Worm (Caenorhabditis elegans) whole organism, L4 larva: ENCODE data around the gene cpr-8.

Experiments
- D1046.2 ChIP-seq: fragments of 200-800 bp; sonication (Bioruptor generic); IDR thresholded peaks from 2 replicates; pipeline ENCODE4 v1.3.6; 2022; ENCODE audit warnings: missing genetic modification characterization, missing compliant biosample characterization
- F49E8.2 ChIP-seq: sonication (generic microtip); optimal IDR thresholded peaks from 2 replicates; lab custom pipeline; 2016; ENCODE audit warnings: missing compliant biosample characterization, mild to moderate bottlenecking, missing genetic modification characterization, borderline replicate concordance
- Y5F2A.4 ChIP-seq: fragments of 200-800 bp; sonication (Bioruptor generic); optimal IDR thresholded peaks from 2 replicates; lab custom pipeline; 2018; ENCODE audit warnings: mild to moderate bottlenecking, missing genetic modification characterization, missing compliant biosample characterization
- Y75B8A.6 ChIP-seq: fragments of 200-800 bp; sonication (Bioruptor generic); IDR thresholded peaks from 2 replicates; pipeline ENCODE4 v1.3.6; 2022; ENCODE audit warnings: missing genetic modification reagents, missing genetic modification characterization, missing compliant biosample characterization
- aha-1 ChIP-seq: fragments of 150-350 bp; peaks from one replicate; lab custom pipeline; 2014; ENCODE audit warnings: missing biosample characterization, missing genetic modification characterization
- aly-2 ChIP-seq: sonication (generic microtip); optimal IDR thresholded peaks from 2 replicates; lab custom pipeline; 2018; ENCODE audit warnings: missing biosample characterization, missing genetic modification characterization
- ama-1 ChIP-seq: fragments of 150-350 bp; optimal IDR thresholded peaks from 2 replicates; lab custom pipeline; 2014; ENCODE audit warnings: inconsistent platforms, mixed read lengths
- arid-1 ChIP-seq: fragments of 200-800 bp; sonication (Bioruptor generic); conservative IDR thresholded peaks from 2 replicates; pipeline ENCODE4 v1.3.6; 2022; ENCODE audit warnings: missing genetic modification reagents, missing genetic modification characterization, missing compliant biosample characterization
- attf-4 ChIP-seq: sonication (generic microtip); optimal IDR thresholded peaks from 3 replicates; lab custom pipeline; 2017; ENCODE audit warnings: missing biosample characterization, missing genetic modification characterization
- ceh-62 ChIP-seq: sonication (generic microtip); optimal IDR thresholded peaks from 2 replicates; lab custom pipeline; 2017; ENCODE audit warnings: missing biosample characterization, missing genetic modification characterization
- ceh-82 ChIP-seq: sonication (generic microtip); optimal IDR thresholded peaks from 2 replicates; lab custom pipeline; 2017; ENCODE audit warnings: missing biosample characterization, missing genetic modification characterization
- ces-1 ChIP-seq: fragments of 150-350 bp; sonication (generic microtip); optimal IDR thresholded peaks from 4 replicates; lab custom pipeline; 2014; ENCODE audit warnings: missing biosample characterization, missing genetic modification reagents, missing genetic modification characterization
- ctbp-1 ChIP-seq: fragments of 200-800 bp; sonication (Bioruptor generic); IDR thresholded peaks from 2 replicates; pipeline ENCODE4 v1.3.6; 2022; ENCODE audit warnings: missing genetic modification reagents, missing genetic modification characterization, missing compliant biosample characterization
- daf-19 ChIP-seq: fragments of 200-800 bp; sonication (Bioruptor generic); conservative IDR thresholded peaks from 2 replicates; pipeline ENCODE4 v1.3.6; 2022; ENCODE audit warnings: missing genetic modification characterization, missing compliant biosample characterization
- dmd-9 ChIP-seq: fragments of 200-800 bp; sonication (Bioruptor generic); IDR thresholded peaks from 2 replicates; pipeline ENCODE4 v1.3.6; 2022; ENCODE audit warnings: missing genetic modification reagents, missing genetic modification characterization, missing compliant biosample characterization
- dpl-1 ChIP-seq: fragments of 150-350 bp; optimal IDR thresholded peaks from 2 replicates; lab custom pipeline; 2014; ENCODE audit warnings: missing biosample characterization, missing genetic modification reagents, missing genetic modification characterization
- egl-43 ChIP-seq: fragments of 200-800 bp; sonication (Bioruptor generic); IDR thresholded peaks from 2 replicates; pipeline ENCODE4 v1.3.6; 2022; ENCODE audit warnings: missing genetic modification reagents, missing genetic modification characterization, missing compliant biosample characterization
- fkh-10 ChIP-seq: fragments of 150-350 bp; optimal IDR thresholded peaks from 2 replicates; lab custom pipeline; 2014; ENCODE audit warnings: missing biosample characterization, missing genetic modification reagents, missing genetic modification characterization
- fos-1 ChIP-seq: fragments of 150-350 bp; optimal IDR thresholded peaks from 2 replicates; lab custom pipeline; 2014; ENCODE audit warnings: missing biosample characterization, missing genetic modification characterization
- hif-1 ChIP-seq, 2 experiments: sonication (generic microtip); optimal IDR thresholded peaks; 2 replicates each; lab custom pipeline; 2016 to 2017; ENCODE audit warnings: missing compliant biosample characterization in 2 of 2, missing genetic modification characterization in 2 of 2, missing genetic modification reagents in 2 of 2, missing genotype in 2 of 2, mild to moderate bottlenecking in 1 of 2
- hlh-11 ChIP-seq: fragments of 200-800 bp; sonication (Bioruptor generic); optimal IDR thresholded peaks from 2 replicates; lab custom pipeline; 2018; ENCODE audit warnings: mild to moderate bottlenecking, missing genetic modification characterization, missing compliant biosample characterization
- hlh-30 ChIP-seq: sonication (generic microtip); optimal IDR thresholded peaks from 2 replicates; lab custom pipeline; 2017; ENCODE audit warnings: antibody characterized with exemption, mild to moderate bottlenecking, missing genetic modification characterization, missing compliant biosample characterization; ENCODE audit not compliant: insufficient read depth
- hmg-1.1 ChIP-seq: fragments of 200-800 bp; sonication (Bioruptor generic); IDR thresholded peaks from 2 replicates; pipeline ENCODE4 v1.3.6; 2022; ENCODE audit warnings: missing genetic modification reagents, missing genetic modification characterization, missing compliant biosample characterization
- jun-1 ChIP-seq: fragments of 150-350 bp; optimal IDR thresholded peaks from 2 replicates; lab custom pipeline; 2014; ENCODE audit warnings: missing biosample characterization, missing genetic modification reagents, missing genetic modification characterization
- lim-7 ChIP-seq: fragments of 200-800 bp; sonication (Bioruptor generic); IDR thresholded peaks from 2 replicates; pipeline ENCODE4 v1.3.6; 2022; ENCODE audit warnings: missing genetic modification characterization, missing compliant biosample characterization
- lin-15B ChIP-seq: fragments of 150-350 bp; sonication (generic microtip); optimal IDR thresholded peaks from 3 replicates; lab custom pipeline; 2014; ENCODE audit warnings: missing biosample characterization, missing genetic modification characterization
- lin-39 ChIP-seq: fragments of 150-350 bp; optimal IDR thresholded peaks from 2 replicates; lab custom pipeline; 2014; ENCODE audit warnings: missing biosample characterization, missing genetic modification reagents, missing genetic modification characterization
- lsy-2 ChIP-seq, 2 experiments: fragments of 150-350 bp in 1 of 2; sonication (generic microtip) in 1 of 2; optimal IDR thresholded peaks; 2 replicates each; lab custom pipeline; 2014 to 2017; ENCODE audit warnings: missing biosample characterization in 2 of 2, missing genetic modification characterization in 2 of 2
- madf-9 ChIP-seq: fragments of 200-800 bp; sonication (Bioruptor generic); conservative IDR thresholded peaks from 2 replicates; pipeline ENCODE4 v1.3.6; 2022; ENCODE audit warnings: missing genetic modification reagents, missing genetic modification characterization, missing compliant biosample characterization
- mdt-29 ChIP-seq: fragments of 200-800 bp; sonication (Bioruptor generic); IDR thresholded peaks from 2 replicates; pipeline ENCODE4 v1.3.6; 2022; ENCODE audit warnings: missing genetic modification reagents, missing genetic modification characterization, missing compliant biosample characterization
- nhr-102 ChIP-seq: sonication (generic microtip); optimal IDR thresholded peaks from 2 replicates; lab custom pipeline; 2016; ENCODE audit warnings: mild to moderate bottlenecking, missing genetic modification characterization, moderate library complexity, missing compliant biosample characterization
- nhr-111 ChIP-seq: fragments of 200-800 bp; sonication (Bioruptor generic); optimal IDR thresholded peaks from 2 replicates; lab custom pipeline; 2018; ENCODE audit warnings: mild to moderate bottlenecking, missing genetic modification characterization, missing compliant biosample characterization
- nhr-237 ChIP-seq: sonication (generic microtip); optimal IDR thresholded peaks from 2 replicates; lab custom pipeline; 2017; ENCODE audit warnings: missing biosample characterization, missing genetic modification characterization
- nhr-42 ChIP-seq: fragments of 200-800 bp; sonication (Bioruptor generic); IDR thresholded peaks from 2 replicates; pipeline ENCODE4 v1.3.6; 2022; ENCODE audit warnings: missing genetic modification characterization, missing compliant biosample characterization
- nhr-48 ChIP-seq: sonication (generic microtip); optimal IDR thresholded peaks from 2 replicates; lab custom pipeline; 2016; ENCODE audit warnings: mild to moderate bottlenecking, missing genetic modification characterization, missing compliant biosample characterization
- php-3 ChIP-seq: fragments of 200-800 bp; sonication (Bioruptor generic); IDR thresholded peaks from 2 replicates; pipeline ENCODE4 v1.3.6; 2022; ENCODE audit warnings: missing genetic modification reagents, missing genetic modification characterization, missing compliant biosample characterization
- sdz-12 ChIP-seq: fragments of 200-800 bp; sonication (Bioruptor generic); optimal IDR thresholded peaks from 2 replicates; lab custom pipeline; 2018; ENCODE audit warnings: mild to moderate bottlenecking, missing genetic modification characterization, missing compliant biosample characterization
- set-16 ChIP-seq: fragments of 200-800 bp; sonication (Bioruptor generic); IDR thresholded peaks from 2 replicates; pipeline ENCODE4 v1.3.6; 2022; ENCODE audit warnings: missing genetic modification reagents, missing genetic modification characterization, missing compliant biosample characterization
- skn-1 ChIP-seq: fragments of 150-350 bp; optimal IDR thresholded peaks from 2 replicates; lab custom pipeline; 2014; ENCODE audit warnings: missing biosample characterization, missing genetic modification characterization
- spr-1 ChIP-seq: sonication (generic microtip); optimal IDR thresholded peaks from 2 replicates; lab custom pipeline; 2016; ENCODE audit warnings: mild to moderate bottlenecking, missing genetic modification characterization, missing compliant biosample characterization
- unc-130 ChIP-seq: sonication (generic microtip); optimal IDR thresholded peaks from 2 replicates; lab custom pipeline; 2016; ENCODE audit warnings: missing genetic modification reagents, missing genetic modification characterization, missing compliant biosample characterization
- unc-39 ChIP-seq: sonication (generic microtip); optimal IDR thresholded peaks from 2 replicates; lab custom pipeline; 2017; ENCODE audit warnings: missing biosample characterization, missing genetic modification characterization
- unc-62 ChIP-seq, 3 experiments: fragments of 150-350 bp in 1 of 3; sonication (generic microtip); optimal IDR thresholded peaks in 2 of 3; peaks in 1 of 3; 1 replicate in 1 of 3; 2 replicates in 2 of 3; lab custom pipeline; 2014 to 2017; ENCODE audit warnings: missing biosample characterization in 3 of 3, missing genetic modification characterization in 3 of 3, missing genetic modification reagents in 3 of 3, missing genotype in 1 of 3
- vab-7 ChIP-seq: fragments of 200-800 bp; sonication (Bioruptor generic); IDR thresholded peaks from 2 replicates; pipeline ENCODE4 v1.3.6; 2022; ENCODE audit warnings: missing genetic modification reagents, missing genetic modification characterization, missing compliant biosample characterization
- zfp-2 ChIP-seq: sonication (generic microtip); optimal IDR thresholded peaks from 2 replicates; lab custom pipeline; 2016; ENCODE audit warnings: mild to moderate bottlenecking, missing genetic modification characterization, missing compliant biosample characterization
- zip-2 ChIP-seq: fragments of 150-350 bp; optimal IDR thresholded peaks from 2 replicates; lab custom pipeline; 2014; ENCODE audit warnings: missing biosample characterization, missing genetic modification characterization

cpr-8 gene

ce11 chrV:1149734-1150669, 15.6 kb downstream of the cpr-8 start:
- TF ChIP-seq egl-43 (GFP tag; lab: Robert Waterston, UW), result peak; percentile 41; the same call in 1 of the 2 replicates
- TF ChIP-seq nhr-237 (tag; lab: Kevin White, UChicago), result peak; percentile 15
- TF ChIP-seq nhr-102, result no peak
- no peak for TF ChIP-seq ceh-82
- TF ChIP-seq ctbp-1, result peak; percentile 43; the same call in 1 of the 2 replicates
- no peak for TF ChIP-seq F49E8.2
- TF ChIP-seq ama-1 (lab: Kevin White, UChicago), result no peak
- peak; percentile 35; the same call in 1 of the 2 replicates for TF ChIP-seq nhr-42
- TF ChIP-seq lsy-2 (tag; optimal IDR thresholded peaks at IDR 0.05; lab: Kevin White, UChicago), result peak in 1 of 2 experiments; percentile 45
- no peak for TF ChIP-seq lin-39
- TF ChIP-seq unc-39, result no peak
- peak in 1 of 2 experiments; percentile 96 for TF ChIP-seq unc-62 (GFP tag; optimal IDR thresholded peaks at IDR 0.05 in 1 of 2; lab: Kevin White, UChicago)
- TF ChIP-seq unc-62 (tag; optimal IDR thresholded peaks at IDR 0.05; lab: Kevin White, UChicago), result no peak
- TF ChIP-seq daf-19 (GFP tag; lab: Robert Waterston, UW), result no peak
- no peak for TF ChIP-seq fos-1 (tag; lab: Kevin White, UChicago)
- TF ChIP-seq aha-1, result peak; percentile 27
- TF ChIP-seq ceh-62, result no peak
- no peak for TF ChIP-seq nhr-111
- no peak for TF ChIP-seq nhr-48 (tag; lab: Kevin White, UChicago)
- no peak for TF ChIP-seq lin-15B (tag; lab: Kevin White, UChicago)
- no peak for TF ChIP-seq vab-7
- TF ChIP-seq hlh-11, result peak; percentile 10
- peak; percentile 81 for TF ChIP-seq ces-1 (GFP tag; lab: Kevin White, UChicago)
- TF ChIP-seq hmg-1.1 (GFP tag; lab: Robert Waterston, UW), result 0 out of 2 replicates have a peak, but pooled peaks have one; percentile 16
- peak; percentile 63 for TF ChIP-seq fkh-10 (GFP tag; lab: Kevin White, UChicago)
- peak; percentile 54 for TF ChIP-seq hlh-30 (tag; lab: Kevin White, UChicago)
- TF ChIP-seq spr-1 (tag; lab: Kevin White, UChicago), result no peak
- TF ChIP-seq, all 104 proteins: peak for 12

ce11 chrV:1151324-1151742, 16.9 kb downstream of the cpr-8 start:
- TF ChIP-seq D1046.2 (peak; percentile 95), madf-9 (GFP tag; lab: Robert Waterston, UW) (peak; percentile 100), php-3 (GFP tag; lab: Robert Waterston, UW) (peak; percentile 95), nhr-48 (tag; lab: Kevin White, UChicago) (peak; percentile 98), unc-39 (peak; percentile 69), ceh-82 (no peak), Y5F2A.4 (GFP tag; lab: Kevin White, UChicago) (peak; percentile 80), lin-15B (tag; lab: Kevin White, UChicago) (no peak), nhr-237 (tag; lab: Kevin White, UChicago) (peak; percentile 81), ama-1 (lab: Kevin White, UChicago) (peak; percentile 1), jun-1 (peak; percentile 96), attf-4 (no peak), aha-1 (peak; percentile 99), dmd-9 (GFP tag; lab: Robert Waterston, UW) (peak; percentile 98), hif-1 (tag; optimal IDR thresholded peaks at IDR 0.05; lab: Kevin White, UChicago) (peak; percentile 93 to 95), dpl-1 (GFP tag; lab: Kevin White, UChicago) (peak; percentile 80), hlh-11 (peak; percentile 100), lin-39 (peak; percentile 3), mdt-29 (GFP tag; lab: Robert Waterston, UW) (peak; percentile 99), skn-1 (tag; lab: Kevin White, UChicago) (peak; percentile 82), lim-7 (GFP tag; lab: Robert Waterston, UW) (peak; percentile 57), unc-130 (GFP tag; lab: Kevin White, UChicago) (peak; percentile 44), unc-62 (GFP tag; optimal IDR thresholded peaks at IDR 0.05 in 1 of 2; lab: Kevin White, UChicago) (peak; percentile 45 to 100), unc-62 (tag; optimal IDR thresholded peaks at IDR 0.05; lab: Kevin White, UChicago) (no peak), daf-19 (GFP tag; lab: Robert Waterston, UW) (no peak), zip-2 (tag; lab: Kevin White, UChicago) (peak; percentile 86), vab-7 (peak; percentile 98), arid-1 (GFP tag; lab: Robert Waterston, UW) (peak; percentile 90), set-16 (GFP tag; lab: Robert Waterston, UW) (peak; percentile 100), nhr-42 (peak; percentile 97), zfp-2 (tag; lab: Kevin White, UChicago) (peak; percentile 86), Y75B8A.6 (GFP tag; lab: Robert Waterston, UW) (peak; percentile 84), aly-2 (tag; lab: Kevin White, UChicago) (no peak), sdz-12 (no peak), fos-1 (tag; lab: Kevin White, UChicago) (peak; percentile 63)
